Worm (Caenorhabditis elegans) whole organism, late embryonic: ENCODE measurements around the gene C14H10.2.

Experiments
- C08G9.2 ChIP-seq: sonication (generic microtip); optimal IDR thresholded peaks from 2 replicates; lab custom pipeline; 2016; ENCODE audit warnings: mild to moderate bottlenecking, missing genetic modification characterization, moderate library complexity, missing compliant biosample characterization
- F13H6.1 ChIP-seq: sonication (generic microtip); optimal IDR thresholded peaks from 2 replicates; lab custom pipeline; 2016; ENCODE audit warnings: missing genetic modification characterization, missing compliant biosample characterization
- K02D7.2 ChIP-seq: sonication (generic microtip); optimal IDR thresholded peaks from 2 replicates; lab custom pipeline; 2017; ENCODE audit warnings: mild to moderate bottlenecking, missing genetic modification characterization, missing compliant biosample characterization
- ahr-1 ChIP-seq: sonication (generic microtip); optimal IDR thresholded peaks from 2 replicates; lab custom pipeline; 2016; ENCODE audit warnings: missing genetic modification characterization, missing compliant biosample characterization
- ceh-14 ChIP-seq: sonication (generic microtip); optimal IDR thresholded peaks from 2 replicates; lab custom pipeline; 2016; ENCODE audit warnings: missing genotype, missing genetic modification characterization, missing compliant biosample characterization
- ceh-18 ChIP-seq: sonication (generic microtip); optimal IDR thresholded peaks from 2 replicates; lab custom pipeline; 2016; ENCODE audit warnings: missing genetic modification characterization, missing compliant biosample characterization
- ceh-22 ChIP-seq: sonication (generic microtip); optimal IDR thresholded peaks from 2 replicates; lab custom pipeline; 2017; ENCODE audit warnings: missing biosample characterization, missing genetic modification characterization
- ceh-31 ChIP-seq: sonication (generic microtip); optimal IDR thresholded peaks from 2 replicates; lab custom pipeline; 2016; ENCODE audit warnings: missing genetic modification characterization, missing compliant biosample characterization
- ceh-45 ChIP-seq: fragments of 200-800 bp; sonication (Bioruptor generic); IDR thresholded peaks from 2 replicates; pipeline ENCODE4 v1.3.6; 2022; ENCODE audit warnings: missing genetic modification reagents, missing genetic modification characterization, missing compliant biosample characterization
- dve-1 ChIP-seq: sonication (generic microtip); optimal IDR thresholded peaks from 2 replicates; lab custom pipeline; 2017; ENCODE audit warnings: antibody characterized with exemption, mild to moderate bottlenecking, missing genetic modification characterization, missing compliant biosample characterization
- elt-2 ChIP-seq: sonication (generic microtip); optimal IDR thresholded peaks from 2 replicates; lab custom pipeline; 2016; ENCODE audit warnings: missing genetic modification reagents, missing genetic modification characterization, missing compliant biosample characterization
- elt-4 ChIP-seq: sonication (generic microtip); optimal IDR thresholded peaks from 2 replicates; lab custom pipeline; 2016; ENCODE audit warnings: missing genetic modification characterization, missing compliant biosample characterization
- hlh-13 ChIP-seq: fragments of 200-800 bp; sonication (Bioruptor generic); optimal IDR thresholded peaks from 2 replicates; lab custom pipeline; 2018; ENCODE audit warnings: mild to moderate bottlenecking, missing genetic modification characterization, missing compliant biosample characterization
- hlh-15 ChIP-seq: sonication (generic microtip); optimal IDR thresholded peaks from 2 replicates; lab custom pipeline; 2016; ENCODE audit warnings: missing genetic modification characterization, missing compliant biosample characterization
- lim-6 ChIP-seq: sonication (generic microtip); optimal IDR thresholded peaks from 2 replicates; lab custom pipeline; 2016; ENCODE audit warnings: missing genetic modification characterization, missing compliant biosample characterization
- madf-2 ChIP-seq: sonication (generic microtip); optimal IDR thresholded peaks from 2 replicates; lab custom pipeline; 2017; ENCODE audit warnings: missing genetic modification characterization, missing compliant biosample characterization
- mec-3 ChIP-seq: sonication (generic microtip); optimal IDR thresholded peaks from 2 replicates; lab custom pipeline; 2016; ENCODE audit warnings: borderline replicate concordance, missing genetic modification characterization, missing compliant biosample characterization
- nfya-1 ChIP-seq: sonication (generic microtip); optimal IDR thresholded peaks from 2 replicates; lab custom pipeline; 2017; ENCODE audit warnings: missing genetic modification characterization, mild to moderate bottlenecking, missing compliant biosample characterization, antibody characterized with exemption, moderate library complexity
- npax-4 ChIP-seq: sonication (generic microtip); optimal IDR thresholded peaks from 2 replicates; lab custom pipeline; 2016; ENCODE audit warnings: missing genetic modification characterization, missing compliant biosample characterization
- odd-2 ChIP-seq: sonication (generic microtip); optimal IDR thresholded peaks from 2 replicates; lab custom pipeline; 2017; ENCODE audit warnings: antibody characterized with exemption, mild to moderate bottlenecking, missing genetic modification characterization, missing compliant biosample characterization
- pat-9 ChIP-seq: fragments of 200-800 bp; sonication (Bioruptor generic); optimal IDR thresholded peaks from 2 replicates; lab custom pipeline; 2018; ENCODE audit warnings: mild to moderate bottlenecking, missing genetic modification characterization, moderate library complexity, missing compliant biosample characterization
- pax-1 ChIP-seq: fragments of 150-350 bp; optimal IDR thresholded peaks from 2 replicates; lab custom pipeline; 2014; ENCODE audit warnings: missing biosample characterization, missing genetic modification characterization
- rnt-1 ChIP-seq: sonication (generic microtip); optimal IDR thresholded peaks from 2 replicates; lab custom pipeline; 2016; ENCODE audit warnings: missing genetic modification characterization, missing compliant biosample characterization
- sox-4 ChIP-seq: sonication (generic microtip); optimal IDR thresholded peaks from 2 replicates; lab custom pipeline; 2017; ENCODE audit warnings: mild to moderate bottlenecking, missing genetic modification characterization, inconsistent platforms, missing compliant biosample characterization
- tbx-2 ChIP-seq: sonication (generic microtip); optimal IDR thresholded peaks from 2 replicates; lab custom pipeline; 2016; ENCODE audit warnings: missing genetic modification characterization, missing compliant biosample characterization
- ttx-3 ChIP-seq: sonication (generic microtip); optimal IDR thresholded peaks from 2 replicates; lab custom pipeline; 2016; ENCODE audit warnings: missing genetic modification reagents, missing genetic modification characterization, missing compliant biosample characterization
- unc-42 ChIP-seq: sonication (generic microtip); optimal IDR thresholded peaks from 2 replicates; lab custom pipeline; 2016; ENCODE audit warnings: missing genotype, missing genetic modification characterization, missing compliant biosample characterization
- unc-55 ChIP-seq: sonication (generic microtip); optimal IDR thresholded peaks from 2 replicates; lab custom pipeline; 2017; ENCODE audit warnings: missing biosample characterization, missing genetic modification reagents, missing genetic modification characterization
- unc-86 ChIP-seq: sonication (generic microtip); optimal IDR thresholded peaks from 2 replicates; lab custom pipeline; 2016; ENCODE audit warnings: missing genetic modification characterization, missing compliant biosample characterization
- zip-5 ChIP-seq: sonication (generic microtip); optimal IDR thresholded peaks from 2 replicates; lab custom pipeline; 2016; ENCODE audit warnings: missing genetic modification characterization, missing compliant biosample characterization

The C14H10.2 gene

ce11 chrX:10197204-10197756 is 55.4 kb downstream of the C14H10.2 start, which contains the start of gene nucb-1 (continued):
- TF ChIP-seq hlh-15 (no peak), ttx-3 (tag; lab: Kevin White, UChicago) (no peak), sox-4 (tag; lab: Kevin White, UChicago) (no peak), madf-2 (peak; percentile 39), tbx-2 (peak; percentile 56), mec-3 (tag; lab: Kevin White, UChicago) (no peak), elt-4 (tag; lab: Kevin White, UChicago) (no peak), ceh-45 (GFP tag; lab: Robert Waterston, UW) (no peak), unc-86 (no peak), C08G9.2 (tag; lab: Kevin White, UChicago) (no peak), zip-5 (tag; lab: Kevin White, UChicago) (no peak), odd-2 (tag; lab: Kevin White, UChicago) (no peak), elt-2 (tag; lab: Kevin White, UChicago) (no peak), unc-42 (tag; lab: Kevin White, UChicago) (peak; percentile 26), ceh-22 (tag; lab: Kevin White, UChicago) (no peak), hlh-13 (GFP tag; lab: Kevin White, UChicago) (no peak), npax-4 (tag; lab: Kevin White, UChicago) (no peak), F13H6.1 (tag; lab: Kevin White, UChicago) (no peak), unc-55 (GFP tag; lab: Kevin White, UChicago) (peak; percentile 78), K02D7.2 (tag; lab: Kevin White, UChicago) (no peak)

ce11 chrX:10194327-10195096 is 58.2 kb downstream of the C14H10.2 start, which contains the start of gene myrf-2:
TSS of gene myrf-2 (minus strand) at chrX:10194377.
- TF ChIP-seq ceh-14 (tag; lab: Kevin White, UChicago) = no peak
- no peak for TF ChIP-seq dve-1 (tag; lab: Kevin White, UChicago)
- TF ChIP-seq pat-9 (tag; lab: Kevin White, UChicago) = no peak
- no peak for TF ChIP-seq tbx-2
- TF ChIP-seq lim-6 = no peak
- no peak for TF ChIP-seq hlh-15
- TF ChIP-seq ceh-18 (tag; lab: Kevin White, UChicago) = no peak
- no peak for TF ChIP-seq rnt-1 (tag; lab: Kevin White, UChicago)
- no peak for TF ChIP-seq nfya-1 (tag; lab: Kevin White, UChicago)
- TF ChIP-seq pax-1 = no peak
- TF ChIP-seq ceh-31 = no peak
- TF ChIP-seq ahr-1 = no peak
- TF ChIP-seq npax-4 (tag; lab: Kevin White, UChicago) = no peak
